Fruit fly (Drosophila melanogaster): ENCODE measurements around the gene Patj.

Gene Patj

dm6 chr3L:1774713-1775648, 23.6 kb upstream of the Patj start, which contains the start of the genes CG13933 and PolD2:
CG13933 (minus strand) TSS chr3L:1775147.
PolD2 (plus strand) TSS chr3L:1775633.
- TF ChIP-seq fd96Ca (GFP tag; IDR thresholded peaks at IDR 0.05) (peak; percentile 86), rn (GFP tag; IDR thresholded peaks at IDR 0.05) (peak; percentile 90), CG8301 (tag; optimal IDR thresholded peaks at IDR 0.05) (no peak), CG14655 (GFP tag; optimal IDR thresholded peaks at IDR 0.05) (no peak), Pif1B (GFP tag; optimal IDR thresholded peaks at IDR 0.05) (peak; percentile 95), D1 (tag; optimal IDR thresholded peaks at IDR 0.05) (no peak), CG4496 (GFP tag; IDR thresholded peaks at IDR 0.05) (peak; percentile 98), CG10348 (GFP tag; IDR thresholded peaks at IDR 0.05) (peak; percentile 94), CG9948 (tag; optimal IDR thresholded peaks at IDR 0.05) (peak; percentile 82), Snoo (tag; optimal IDR thresholded peaks at IDR 0.05) (no peak), CG32121 (GFP tag; IDR thresholded peaks at IDR 0.05) (peak; percentile 97), CG12605 (GFP tag; IDR thresholded peaks at IDR 0.05) (peak; percentile 87), CG15710 (tag; optimal IDR thresholded peaks at IDR 0.05) (peak; percentile 99), CG13204 (GFP tag; optimal IDR thresholded peaks at IDR 0.05) (no peak), Pif1A (GFP tag; optimal IDR thresholded peaks at IDR 0.05) (no peak), CG17806 (tag; optimal IDR thresholded peaks at IDR 0.05) (peak; percentile 92), Ets98B (GFP tag; IDR thresholded peaks at IDR 0.05) (peak; percentile 97), EcR (GFP tag; optimal IDR thresholded peaks at IDR 0.05) (no peak), CG8159 (tag; optimal IDR thresholded peaks at IDR 0.05) (peak; percentile 91), CG34367 (tag; optimal IDR thresholded peaks at IDR 0.05) (peak; percentile 97), gl (tag; optimal IDR thresholded peaks at IDR 0.05) (peak; percentile 5)

- TF ChIP-seq rn (GFP tag; IDR thresholded peaks at IDR 0.05), result no peak
- no peak for TF ChIP-seq CG4496 (GFP tag; IDR thresholded peaks at IDR 0.05)
- TF ChIP-seq Snoo (tag; optimal IDR thresholded peaks at IDR 0.05), result no peak
- no peak for TF ChIP-seq CG9948 (tag; optimal IDR thresholded peaks at IDR 0.05)
- TF ChIP-seq CG13204 (GFP tag; optimal IDR thresholded peaks at IDR 0.05), result no peak
- TF ChIP-seq Ets98B (GFP tag; IDR thresholded peaks at IDR 0.05), result no peak
- no peak for TF ChIP-seq fd96Ca (GFP tag; IDR thresholded peaks at IDR 0.05)
- TF ChIP-seq CG32121 (GFP tag; IDR thresholded peaks at IDR 0.05), result no peak
- no peak for TF ChIP-seq CG8301 (tag; optimal IDR thresholded peaks at IDR 0.05)
- TF ChIP-seq EcR (GFP tag; optimal IDR thresholded peaks at IDR 0.05), result no peak
- no peak for TF ChIP-seq CG34367 (tag; optimal IDR thresholded peaks at IDR 0.05)
- no peak for TF ChIP-seq CG14655 (GFP tag; optimal IDR thresholded peaks at IDR 0.05)
- no peak for TF ChIP-seq Pif1A (GFP tag; optimal IDR thresholded peaks at IDR 0.05)
- no peak for TF ChIP-seq CG17806 (tag; optimal IDR thresholded peaks at IDR 0.05)
- no peak for TF ChIP-seq Pif1B (GFP tag; optimal IDR thresholded peaks at IDR 0.05)
- TF ChIP-seq CG12605 (GFP tag; IDR thresholded peaks at IDR 0.05), result no peak
- no peak for TF ChIP-seq D1 (tag; optimal IDR thresholded peaks at IDR 0.05)
- TF ChIP-seq CG8159 (tag; optimal IDR thresholded peaks at IDR 0.05), result no peak
- TF ChIP-seq CG15710 (tag; optimal IDR thresholded peaks at IDR 0.05), result no peak
- TF ChIP-seq CG10348 (GFP tag; IDR thresholded peaks at IDR 0.05), result no peak
Observed at dm6 chr3L:1777249-1777648, 21.4 kb upstream of the Patj start, which contains the start of the genes CG2021 and mRpL46. CG2021 (minus strand) TSS chr3L:1777411. mRpL46 (plus strand) TSS chr3L:1777439.

- TF ChIP-seq Snoo (tag; optimal IDR thresholded peaks at IDR 0.05) (no peak), EcR (GFP tag; optimal IDR thresholded peaks at IDR 0.05) (no peak), D1 (tag; optimal IDR thresholded peaks at IDR 0.05) (no peak), Pif1B (GFP tag; optimal IDR thresholded peaks at IDR 0.05) (no peak), fd96Ca (GFP tag; IDR thresholded peaks at IDR 0.05) (no peak), CG15710 (tag; optimal IDR thresholded peaks at IDR 0.05) (no peak), CG34367 (tag; optimal IDR thresholded peaks at IDR 0.05) (no peak), CG4496 (GFP tag; IDR thresholded peaks at IDR 0.05) (no peak), Pif1A (GFP tag; optimal IDR thresholded peaks at IDR 0.05) (no peak)
Observed at dm6 chr3L:1784092-1784491, 14.5 kb upstream of the Patj start.

dm6 chr3L:1789339-1789738, 9.3 kb upstream of the Patj start:
- TF ChIP-seq CG32121 (GFP tag; IDR thresholded peaks at IDR 0.05), result no peak
- no peak for TF ChIP-seq CG12605 (GFP tag; IDR thresholded peaks at IDR 0.05)
- no peak for TF ChIP-seq CG17806 (tag; optimal IDR thresholded peaks at IDR 0.05)
- no peak for TF ChIP-seq CG8159 (tag; optimal IDR thresholded peaks at IDR 0.05)
- peak; percentile 33 for TF ChIP-seq EcR (GFP tag; optimal IDR thresholded peaks at IDR 0.05)
- no peak for TF ChIP-seq Snoo (tag; optimal IDR thresholded peaks at IDR 0.05)
- TF ChIP-seq CG10348 (GFP tag; IDR thresholded peaks at IDR 0.05), result no peak

dm6 chr3L:1794164-1794942, 4.2 kb upstream of the Patj start:
- peak; percentile 30; the same call in 1 of the 3 replicates for TF ChIP-seq CG4496 (GFP tag; IDR thresholded peaks at IDR 0.05)
- TF ChIP-seq fd96Ca (GFP tag; IDR thresholded peaks at IDR 0.05), result peak; percentile 20; the same call in 1 of the 3 replicates
- no peak for TF ChIP-seq CG13204 (GFP tag; optimal IDR thresholded peaks at IDR 0.05)
- TF ChIP-seq EcR (GFP tag; optimal IDR thresholded peaks at IDR 0.05), result peak; percentile 64
- TF ChIP-seq CG12605 (GFP tag; IDR thresholded peaks at IDR 0.05), result peak; percentile 50; the same call in 1 of the 2 replicates
- TF ChIP-seq CG14655 (GFP tag; optimal IDR thresholded peaks at IDR 0.05), result no peak
- TF ChIP-seq rn (GFP tag; IDR thresholded peaks at IDR 0.05), result 0 out of 2 replicates have a peak, but pooled peaks have one; percentile 17
- peak; percentile 9; the same call in 1 of the 2 replicates for TF ChIP-seq CG32121 (GFP tag; IDR thresholded peaks at IDR 0.05)

Data from whole organism, pupa.